Worm (Caenorhabditis elegans) whole organism, midembryonic: ENCODE measurements around the gene baz-2.

ENCODE experiments used
- flt-1 ChIP-seq: fragments of 200-800 bp; sonication (Bioruptor generic); IDR thresholded peaks from 2 replicates; pipeline ENCODE4 v1.3.6; 2022; ENCODE audit warnings: missing genetic modification characterization, missing compliant biosample characterization
- tab-1 ChIP-seq: fragments of 200-800 bp; sonication (Bioruptor generic); IDR thresholded peaks from 2 replicates; pipeline ENCODE4 v1.3.6; 2022; ENCODE audit warnings: missing genetic modification characterization, missing compliant biosample characterization
- ztf-29 ChIP-seq: fragments of 200-800 bp; sonication (Bioruptor generic); IDR thresholded peaks from 2 replicates; pipeline ENCODE4 v1.3.6; 2022; ENCODE audit warnings: missing genetic modification reagents, missing genetic modification characterization, missing compliant biosample characterization

DNA sequence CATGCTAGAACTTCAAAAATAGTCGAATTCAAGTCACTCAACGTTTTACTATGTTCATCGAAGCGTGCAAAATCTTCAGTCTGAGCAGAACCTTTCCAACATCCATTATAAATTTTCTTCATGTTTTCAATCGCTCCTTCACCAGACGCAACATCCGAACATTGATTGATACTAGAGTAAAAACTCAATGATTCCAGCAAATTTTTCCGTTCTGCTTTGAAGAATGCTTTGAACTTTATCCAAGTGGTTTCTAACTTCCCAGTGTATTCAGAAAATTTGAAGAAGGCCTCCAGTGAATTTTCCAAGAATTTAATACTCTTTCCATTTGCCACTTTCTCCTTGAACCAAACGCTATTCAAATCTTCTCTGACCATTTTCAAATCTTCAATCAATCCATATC lies 36.5 kb upstream of the baz-2 start:
- TF ChIP-seq tab-1 (GFP tag; lab: Robert Waterston, UW): no peak
- no peak for TF ChIP-seq flt-1 (GFP tag; lab: Robert Waterston, UW)
- TF ChIP-seq ztf-29 (GFP tag; lab: Robert Waterston, UW): no peak
